Worm (Caenorhabditis elegans) whole organism, L1 larva: ENCODE data around the gene Y43F8B.22.

ENCODE experiments used
- C16A3.4 ChIP-seq: fragments of 150-350 bp; optimal IDR thresholded peaks from 2 replicates; lab custom pipeline; 2014; ENCODE audit warnings: missing biosample characterization, missing genetic modification characterization
- C34B4.2 ChIP-seq: sonication (generic microtip); optimal IDR thresholded peaks from 2 replicates; lab custom pipeline; 2017; ENCODE audit warnings: mild to moderate bottlenecking, missing genetic modification characterization, missing compliant biosample characterization
- Y116A8C.19 ChIP-seq: sonication (generic microtip); optimal IDR thresholded peaks from 2 replicates; lab custom pipeline; 2016; ENCODE audit warnings: missing compliant biosample characterization, missing genetic modification characterization, borderline replicate concordance
- aly-2 ChIP-seq: fragments of 150-350 bp; optimal IDR thresholded peaks from 2 replicates; lab custom pipeline; 2014; ENCODE audit warnings: missing biosample characterization, missing genetic modification characterization
- ama-1 ChIP-seq: fragments of 150-350 bp; optimal IDR thresholded peaks from 2 replicates; lab custom pipeline; 2014
- blmp-1 ChIP-seq: fragments of 150-350 bp; optimal IDR thresholded peaks from 2 replicates; lab custom pipeline; 2014; ENCODE audit warnings: missing biosample characterization, missing genetic modification characterization
- ceh-8 ChIP-seq: fragments of 200-800 bp; sonication (Bioruptor generic); optimal IDR thresholded peaks from 2 replicates; lab custom pipeline; 2018; ENCODE audit warnings: mild to moderate bottlenecking, missing genetic modification characterization, moderate library complexity, missing compliant biosample characterization
- ceh-90 ChIP-seq: sonication (generic microtip); optimal IDR thresholded peaks from 2 replicates; lab custom pipeline; 2016; ENCODE audit warnings: missing genetic modification characterization, missing compliant biosample characterization
- ces-1 ChIP-seq: fragments of 150-350 bp; optimal IDR thresholded peaks from 2 replicates; lab custom pipeline; 2014; ENCODE audit warnings: missing biosample characterization, missing genetic modification reagents, missing genetic modification characterization
- dpl-1 ChIP-seq, 3 experiments: fragments of 150-350 bp in 2 of 3; sonication (generic microtip) in 1 of 3; optimal IDR thresholded peaks; 2 replicates each; lab custom pipeline; 2014 to 2017; ENCODE audit warnings: missing biosample characterization in 3 of 3, missing genetic modification characterization in 3 of 3, missing genetic modification reagents in 3 of 3
- efl-1 ChIP-seq, 4 experiments: fragments of 150-350 bp; optimal IDR thresholded peaks in 3 of 4; peaks in 1 of 4; 1 replicate in 1 of 4; 2 replicates in 3 of 4; lab custom pipeline; 2014; ENCODE audit warnings: missing biosample characterization in 2 of 4, missing genetic modification characterization in 2 of 4, missing genetic modification reagents in 2 of 4
- egl-27 ChIP-seq, 2 experiments: fragments of 150-350 bp in 1 of 2; sonication (generic microtip); optimal IDR thresholded peaks; 3 replicates each; lab custom pipeline; 2017 to 2018; ENCODE audit warnings: missing biosample characterization in 2 of 2, missing genetic modification characterization in 2 of 2, missing genetic modification reagents in 2 of 2
- elt-3 ChIP-seq, 6 experiments: fragments of 150-350 bp in 1 of 6; sonication (generic microtip); optimal IDR thresholded peaks; 2 replicates each; lab custom pipeline; 2017 to 2018; ENCODE audit warnings: missing biosample characterization in 6 of 6, missing genetic modification characterization in 6 of 6, inconsistent platforms in 1 of 6
- ets-5 ChIP-seq: fragments of 200-800 bp; sonication (Bioruptor generic); IDR thresholded peaks from 2 replicates; pipeline ENCODE4 v1.3.6; 2022; ENCODE audit warnings: missing genetic modification characterization, missing compliant biosample characterization
- fkh-4 ChIP-seq: sonication (generic microtip); optimal IDR thresholded peaks from 2 replicates; lab custom pipeline; 2016; ENCODE audit warnings: missing compliant biosample characterization, missing genetic modification characterization, borderline replicate concordance
- fkh-8 ChIP-seq: sonication (generic microtip); optimal IDR thresholded peaks from 2 replicates; lab custom pipeline; 2016; ENCODE audit warnings: mild to moderate bottlenecking, missing genetic modification characterization, missing compliant biosample characterization
- fos-1 ChIP-seq: fragments of 150-350 bp; optimal IDR thresholded peaks from 2 replicates; lab custom pipeline; 2014; ENCODE audit warnings: missing biosample characterization, missing genetic modification characterization
- hlh-4 ChIP-seq: sonication (generic microtip); optimal IDR thresholded peaks from 2 replicates; lab custom pipeline; 2016; ENCODE audit warnings: mild to moderate bottlenecking, missing genetic modification characterization, missing compliant biosample characterization
- hpl-2 ChIP-seq: fragments of 150-350 bp; optimal IDR thresholded peaks from 2 replicates; lab custom pipeline; 2014; ENCODE audit warnings: missing biosample characterization, missing genetic modification reagents, missing genetic modification characterization
- isw-1 ChIP-seq: fragments of 200-800 bp; sonication (Bioruptor generic); IDR thresholded peaks from 2 replicates; pipeline ENCODE4 v1.3.6; 2022; ENCODE audit warnings: missing genetic modification characterization, missing compliant biosample characterization
- lin-13 ChIP-seq: fragments of 150-350 bp; optimal IDR thresholded peaks from 2 replicates; lab custom pipeline; 2014; ENCODE audit warnings: missing biosample characterization, missing genetic modification reagents, missing genetic modification characterization
- lin-14 ChIP-seq: fragments of 200-800 bp; sonication (Bioruptor generic); optimal IDR thresholded peaks from 2 replicates; lab custom pipeline; 2018; ENCODE audit warnings: mild to moderate bottlenecking, missing genetic modification characterization, moderate library complexity, missing compliant biosample characterization
- lin-15B ChIP-seq: fragments of 150-350 bp; sonication (generic microtip); optimal IDR thresholded peaks from 3 replicates; lab custom pipeline; 2014; ENCODE audit warnings: missing biosample characterization, missing genetic modification characterization
- lin-39 ChIP-seq: fragments of 150-350 bp; optimal IDR thresholded peaks from 2 replicates; lab custom pipeline; 2014; ENCODE audit warnings: missing biosample characterization, missing genetic modification reagents, missing genetic modification characterization
- lir-3 ChIP-seq: sonication (generic microtip); optimal IDR thresholded peaks from 2 replicates; lab custom pipeline; 2016; ENCODE audit warnings: mild to moderate bottlenecking, missing genetic modification characterization, moderate library complexity, missing compliant biosample characterization; ENCODE audit not compliant: poor library complexity
- lsy-2 ChIP-seq, 2 experiments: fragments of 150-350 bp; optimal IDR thresholded peaks; 2 replicates each; lab custom pipeline; 2014; ENCODE audit warnings: missing biosample characterization in 2 of 2, missing genetic modification characterization in 2 of 2
- mef-2 ChIP-seq: fragments of 150-350 bp; optimal IDR thresholded peaks from 2 replicates; lab custom pipeline; 2014; ENCODE audit warnings: missing biosample characterization, missing genetic modification characterization
- nhr-12 ChIP-seq: sonication (generic microtip); optimal IDR thresholded peaks from 2 replicates; lab custom pipeline; 2017; ENCODE audit warnings: missing biosample characterization, missing genetic modification characterization
- nhr-71 ChIP-seq: sonication (generic microtip); optimal IDR thresholded peaks from 2 replicates; lab custom pipeline; 2016; ENCODE audit warnings: mild to moderate bottlenecking, missing genetic modification characterization, moderate library complexity, missing compliant biosample characterization
- nhr-76 ChIP-seq: sonication (generic microtip); optimal IDR thresholded peaks from 2 replicates; lab custom pipeline; 2017; ENCODE audit warnings: missing biosample characterization, missing genetic modification characterization
- nhr-77 ChIP-seq: fragments of 150-350 bp; optimal IDR thresholded peaks from 2 replicates; lab custom pipeline; 2014; ENCODE audit warnings: missing biosample characterization, missing genetic modification characterization
- nhr-90 ChIP-seq: sonication (generic microtip); optimal IDR thresholded peaks from 2 replicates; lab custom pipeline; 2016; ENCODE audit warnings: mild to moderate bottlenecking, missing genetic modification characterization, missing compliant biosample characterization; ENCODE audit not compliant: poor library complexity
- pax-3 ChIP-seq: fragments of 200-800 bp; sonication (Bioruptor generic); optimal IDR thresholded peaks from 2 replicates; lab custom pipeline; 2018; ENCODE audit warnings: mild to moderate bottlenecking, missing genetic modification characterization, moderate library complexity, missing compliant biosample characterization
- skn-1 ChIP-seq: fragments of 150-350 bp; optimal IDR thresholded peaks from 2 replicates; lab custom pipeline; 2014; ENCODE audit warnings: missing biosample characterization, missing genetic modification characterization
- snpc-4 ChIP-seq: fragments of 150-350 bp; optimal IDR thresholded peaks from 2 replicates; lab custom pipeline; 2014; ENCODE audit warnings: missing biosample characterization, missing genetic modification characterization
- snu-23 ChIP-seq: sonication (generic microtip); optimal IDR thresholded peaks from 2 replicates; lab custom pipeline; 2016; ENCODE audit warnings: missing genetic modification characterization, missing compliant biosample characterization
- sptf-1 ChIP-seq: fragments of 150-350 bp; optimal IDR thresholded peaks from 2 replicates; lab custom pipeline; 2014; ENCODE audit warnings: missing biosample characterization, missing genetic modification characterization
- swsn-7 ChIP-seq: sonication (generic microtip); optimal IDR thresholded peaks from 2 replicates; lab custom pipeline; 2016; ENCODE audit warnings: missing genetic modification characterization, missing compliant biosample characterization
- tbx-2 ChIP-seq: sonication (generic microtip); optimal IDR thresholded peaks from 2 replicates; lab custom pipeline; 2016; ENCODE audit warnings: missing genetic modification characterization, missing compliant biosample characterization
- unc-130 ChIP-seq: fragments of 150-350 bp; optimal IDR thresholded peaks from 2 replicates; lab custom pipeline; 2017; ENCODE audit warnings: missing biosample characterization, missing genetic modification characterization, inconsistent platforms
- unc-62 ChIP-seq: fragments of 150-350 bp; optimal IDR thresholded peaks from 2 replicates; lab custom pipeline; 2014; ENCODE audit warnings: missing biosample characterization, missing genetic modification reagents, missing genetic modification characterization
- unc-86 ChIP-seq: sonication (generic microtip); optimal IDR thresholded peaks from 2 replicates; lab custom pipeline; 2016; ENCODE audit warnings: missing genetic modification characterization, missing compliant biosample characterization
- unc-98 ChIP-seq: fragments of 200-800 bp; sonication (Bioruptor generic); IDR thresholded peaks from 2 replicates; pipeline ENCODE4 v1.3.6; 2022; ENCODE audit warnings: missing genetic modification characterization, missing compliant biosample characterization
- vab-15 ChIP-seq: sonication (generic microtip); optimal IDR thresholded peaks from 2 replicates; lab custom pipeline; 2017; ENCODE audit warnings: missing genotype, mild to moderate bottlenecking, missing genetic modification characterization, missing compliant biosample characterization
- xbp-1 ChIP-seq: sonication (generic microtip); optimal IDR thresholded peaks from 2 replicates; lab custom pipeline; 2016; ENCODE audit warnings: missing genetic modification characterization, missing compliant biosample characterization
- zag-1 ChIP-seq: fragments of 150-350 bp; optimal IDR thresholded peaks from 2 replicates; lab custom pipeline; 2014; ENCODE audit warnings: missing biosample characterization, missing genetic modification characterization

Gene Y43F8B.22

ce11 chrV:19485690-19486089 is 3.1 kb downstream of the Y43F8B.22 start, which contains the start of gene Y43F8B.18:
Gene Y43F8B.18 (plus strand): TSS chrV:19485990.
- TF ChIP-seq hpl-2 (GFP tag; lab: Kevin White, UChicago) (no peak), Y116A8C.19 (tag; lab: Kevin White, UChicago) (no peak), unc-98 (GFP tag; lab: Robert Waterston, UW) (no peak), mef-2 (tag; lab: Kevin White, UChicago) (no peak), C34B4.2 (tag; lab: Kevin White, UChicago) (no peak), blmp-1 (tag; lab: Kevin White, UChicago) (no peak), hlh-4 (tag; lab: Kevin White, UChicago) (no peak), snu-23 (GFP tag; lab: Kevin White, UChicago) (no peak), nhr-76 (tag; lab: Kevin White, UChicago) (no peak), unc-86 (tag; lab: Kevin White, UChicago) (no peak), sptf-1 (no peak), skn-1 (tag; lab: Kevin White, UChicago) (no peak), pax-3 (tag; lab: Kevin White, UChicago) (no peak), fkh-4 (tag; lab: Kevin White, UChicago) (no peak), ama-1 (lab: Kevin White, UChicago) (no peak), egl-27 (tag; optimal IDR thresholded peaks at IDR 0.05; lab: Kevin White, UChicago) (no peak), isw-1 (GFP tag; lab: Robert Waterston, UW) (no peak), dpl-1 (GFP tag; optimal IDR thresholded peaks at IDR 0.05; lab: Kevin White, UChicago) (no peak)

- no peak for TF ChIP-seq lsy-2 (tag; optimal IDR thresholded peaks at IDR 0.05; lab: Kevin White, UChicago)
- no peak for TF ChIP-seq swsn-7 (tag; lab: Kevin White, UChicago)
- no peak for TF ChIP-seq tbx-2 (tag; lab: Kevin White, UChicago)
- no peak for TF ChIP-seq skn-1 (tag; lab: Kevin White, UChicago)
- no peak for TF ChIP-seq nhr-12
- no peak for TF ChIP-seq ets-5 (GFP tag; lab: Robert Waterston, UW)
- no peak for TF ChIP-seq isw-1 (GFP tag; lab: Robert Waterston, UW)
- no peak for TF ChIP-seq ces-1 (GFP tag; lab: Kevin White, UChicago)
- no peak for TF ChIP-seq efl-1 (optimal IDR thresholded peaks at IDR 0.05; lab: Kevin White, UChicago)
- TF ChIP-seq efl-1 (GFP tag; optimal IDR thresholded peaks at IDR 0.05 in 1 of 2; lab: Kevin White, UChicago): no peak
- TF ChIP-seq elt-3 (tag; optimal IDR thresholded peaks at IDR 0.05; lab: Kevin White, UChicago): no peak
- TF ChIP-seq ceh-90: no peak
Observed at ce11 chrV:19490461-19490860, 7.8 kb downstream of the Y43F8B.22 start, which contains the start of gene Y43F8B.7. Gene Y43F8B.7 (plus strand): TSS chrV:19490761.

ce11 chrV:19491302-19491701 is 8.7 kb downstream of the Y43F8B.22 start, which contains the start of gene Y43F8B.29:
Gene Y43F8B.29 (plus strand): TSS chrV:19491602.
- TF ChIP-seq ceh-8 (GFP tag; lab: Kevin White, UChicago) (no peak), lin-13 (GFP tag; lab: Kevin White, UChicago) (no peak), skn-1 (tag; lab: Kevin White, UChicago) (no peak), lir-3 (tag; lab: Kevin White, UChicago) (no peak), zag-1 (no peak), nhr-90 (tag; lab: Kevin White, UChicago) (no peak), ets-5 (GFP tag; lab: Robert Waterston, UW) (no peak), unc-130 (tag; lab: Kevin White, UChicago) (no peak), nhr-76 (tag; lab: Kevin White, UChicago) (no peak), snpc-4 (no peak), fkh-8 (tag; lab: Kevin White, UChicago) (no peak), vab-15 (tag; lab: Kevin White, UChicago) (no peak)

ce11 chrV:19495145-19495544 is 12.5 kb downstream of the Y43F8B.22 start:
- TF ChIP-seq ces-1 (GFP tag; lab: Kevin White, UChicago) (no peak), lin-14 (no peak), xbp-1 (tag; lab: Kevin White, UChicago) (no peak), ama-1 (lab: Kevin White, UChicago) (no peak), skn-1 (tag; lab: Kevin White, UChicago) (no peak), lin-15B (tag; lab: Kevin White, UChicago) (no peak), lin-39 (tag; lab: Kevin White, UChicago) (no peak), aly-2 (no peak), C16A3.4 (no peak), unc-98 (GFP tag; lab: Robert Waterston, UW) (no peak), efl-1 (optimal IDR thresholded peaks at IDR 0.05; lab: Kevin White, UChicago) (no peak), efl-1 (GFP tag; optimal IDR thresholded peaks at IDR 0.05 in 1 of 2; lab: Kevin White, UChicago) (no peak), nhr-71 (tag; lab: Kevin White, UChicago) (no peak), unc-62 (no peak), lin-13 (GFP tag; lab: Kevin White, UChicago) (no peak), ceh-90 (no peak), fos-1 (tag; lab: Kevin White, UChicago) (no peak), nhr-77 (no peak)
